Worm (Caenorhabditis elegans) whole organism, L4 larva: ENCODE results near the gene npr-7.

Source experiments
- F37D6.2 ChIP-seq: sonication (generic microtip); optimal IDR thresholded peaks from 2 replicates; lab custom pipeline; 2016; ENCODE audit warnings: mild to moderate bottlenecking, missing genetic modification characterization, missing compliant biosample characterization
- F49E8.2 ChIP-seq: sonication (generic microtip); optimal IDR thresholded peaks from 2 replicates; lab custom pipeline; 2016; ENCODE audit warnings: missing compliant biosample characterization, mild to moderate bottlenecking, missing genetic modification characterization, borderline replicate concordance
- ZK546.5 ChIP-seq, 2 experiments: sonication (generic microtip); optimal IDR thresholded peaks; 2 replicates each; lab custom pipeline; 2017; ENCODE audit warnings: missing biosample characterization in 2 of 2, missing genetic modification characterization in 2 of 2
- aha-1 ChIP-seq: fragments of 150-350 bp; peaks from one replicate; lab custom pipeline; 2014; ENCODE audit warnings: missing biosample characterization, missing genetic modification characterization
- arid-1 ChIP-seq: fragments of 200-800 bp; sonication (Bioruptor generic); conservative IDR thresholded peaks from 2 replicates; pipeline ENCODE4 v1.3.6; 2022; ENCODE audit warnings: missing genetic modification reagents, missing genetic modification characterization, missing compliant biosample characterization
- ceh-28 ChIP-seq: fragments of 150-350 bp; optimal IDR thresholded peaks from 2 replicates; lab custom pipeline; 2014; ENCODE audit warnings: missing biosample characterization, missing genetic modification reagents, missing genetic modification characterization
- ceh-32 ChIP-seq: sonication (generic microtip); optimal IDR thresholded peaks from 2 replicates; lab custom pipeline; 2016; ENCODE audit warnings: mild to moderate bottlenecking, missing genetic modification characterization, missing compliant biosample characterization; ENCODE audit not compliant: poor library complexity
- ceh-44 ChIP-seq: fragments of 200-800 bp; sonication (Bioruptor generic); IDR thresholded peaks from 2 replicates; pipeline ENCODE4 v1.3.6; 2022; ENCODE audit warnings: missing genetic modification reagents, missing genetic modification characterization, missing compliant biosample characterization
- ctbp-1 ChIP-seq: fragments of 200-800 bp; sonication (Bioruptor generic); IDR thresholded peaks from 2 replicates; pipeline ENCODE4 v1.3.6; 2022; ENCODE audit warnings: missing genetic modification reagents, missing genetic modification characterization, missing compliant biosample characterization
- daf-12 ChIP-seq: fragments of 150-350 bp; optimal IDR thresholded peaks from 2 replicates; lab custom pipeline; 2014; ENCODE audit warnings: missing biosample characterization, missing genetic modification reagents, missing genetic modification characterization
- dmd-6 ChIP-seq: fragments of 200-800 bp; sonication (Bioruptor generic); IDR thresholded peaks from 2 replicates; pipeline ENCODE4 v1.3.6; 2022; ENCODE audit warnings: missing genetic modification reagents, missing genetic modification characterization, missing compliant biosample characterization
- dmd-9 ChIP-seq: fragments of 200-800 bp; sonication (Bioruptor generic); IDR thresholded peaks from 2 replicates; pipeline ENCODE4 v1.3.6; 2022; ENCODE audit warnings: missing genetic modification reagents, missing genetic modification characterization, missing compliant biosample characterization
- egl-27 ChIP-seq: sonication (generic microtip); optimal IDR thresholded peaks from 3 replicates; lab custom pipeline; 2017; ENCODE audit warnings: missing biosample characterization, missing genetic modification reagents, missing genetic modification characterization
- egl-43 ChIP-seq: fragments of 200-800 bp; sonication (Bioruptor generic); IDR thresholded peaks from 2 replicates; pipeline ENCODE4 v1.3.6; 2022; ENCODE audit warnings: missing genetic modification reagents, missing genetic modification characterization, missing compliant biosample characterization
- fkh-10 ChIP-seq: fragments of 150-350 bp; optimal IDR thresholded peaks from 2 replicates; lab custom pipeline; 2014; ENCODE audit warnings: missing biosample characterization, missing genetic modification reagents, missing genetic modification characterization
- fos-1 ChIP-seq: fragments of 150-350 bp; optimal IDR thresholded peaks from 2 replicates; lab custom pipeline; 2014; ENCODE audit warnings: missing biosample characterization, missing genetic modification characterization
- hlh-30 ChIP-seq: sonication (generic microtip); optimal IDR thresholded peaks from 2 replicates; lab custom pipeline; 2017; ENCODE audit warnings: antibody characterized with exemption, mild to moderate bottlenecking, missing genetic modification characterization, missing compliant biosample characterization; ENCODE audit not compliant: insufficient read depth
- hmg-1.1 ChIP-seq: fragments of 200-800 bp; sonication (Bioruptor generic); IDR thresholded peaks from 2 replicates; pipeline ENCODE4 v1.3.6; 2022; ENCODE audit warnings: missing genetic modification reagents, missing genetic modification characterization, missing compliant biosample characterization
- jun-1 ChIP-seq: fragments of 150-350 bp; optimal IDR thresholded peaks from 2 replicates; lab custom pipeline; 2014; ENCODE audit warnings: missing biosample characterization, missing genetic modification reagents, missing genetic modification characterization
- lim-7 ChIP-seq: fragments of 200-800 bp; sonication (Bioruptor generic); IDR thresholded peaks from 2 replicates; pipeline ENCODE4 v1.3.6; 2022; ENCODE audit warnings: missing genetic modification characterization, missing compliant biosample characterization
- lsy-2 ChIP-seq, 2 experiments: fragments of 150-350 bp in 1 of 2; sonication (generic microtip) in 1 of 2; optimal IDR thresholded peaks; 2 replicates each; lab custom pipeline; 2014 to 2017; ENCODE audit warnings: missing biosample characterization in 2 of 2, missing genetic modification characterization in 2 of 2
- madf-5 ChIP-seq, 2 experiments: fragments of 200-800 bp; sonication (Bioruptor generic); IDR thresholded peaks; 2 replicates each; pipeline ENCODE4 v1.3.6; 2022; ENCODE audit warnings: missing compliant biosample characterization in 2 of 2, missing genetic modification characterization in 2 of 2
- mdl-1 ChIP-seq, 2 experiments: fragments of 150-350 bp in 1 of 2; sonication (generic microtip) in 1 of 2; optimal IDR thresholded peaks; 2 replicates each; lab custom pipeline; 2014 to 2017; ENCODE audit warnings: missing biosample characterization in 2 of 2, missing genetic modification characterization in 2 of 2
- mep-1 ChIP-seq: fragments of 150-350 bp; sonication (generic microtip); optimal IDR thresholded peaks from 3 replicates; lab custom pipeline; 2014; ENCODE audit warnings: missing biosample characterization, missing genetic modification characterization
- mxl-2 ChIP-seq: fragments of 200-800 bp; sonication (Bioruptor generic); conservative IDR thresholded peaks from 2 replicates; pipeline ENCODE4 v1.3.6; 2022; ENCODE audit warnings: missing genetic modification reagents, missing genetic modification characterization, missing compliant biosample characterization
- mxl-3 ChIP-seq: fragments of 200-800 bp; sonication (Bioruptor generic); optimal IDR thresholded peaks from 2 replicates; lab custom pipeline; 2018; ENCODE audit warnings: mild to moderate bottlenecking, missing genetic modification characterization, missing compliant biosample characterization
- nhr-10 ChIP-seq: fragments of 150-350 bp; optimal IDR thresholded peaks from 2 replicates; lab custom pipeline; 2014; ENCODE audit warnings: missing biosample characterization, missing genetic modification characterization
- nhr-111 ChIP-seq: fragments of 200-800 bp; sonication (Bioruptor generic); optimal IDR thresholded peaks from 2 replicates; lab custom pipeline; 2018; ENCODE audit warnings: mild to moderate bottlenecking, missing genetic modification characterization, missing compliant biosample characterization
- nhr-28 ChIP-seq: fragments of 150-350 bp; optimal IDR thresholded peaks from 2 replicates; lab custom pipeline; 2014; ENCODE audit warnings: missing biosample characterization, missing genetic modification characterization
- nhr-41 ChIP-seq: fragments of 200-800 bp; sonication (Bioruptor generic); IDR thresholded peaks from 2 replicates; pipeline ENCODE4 v1.3.6; 2022; ENCODE audit warnings: missing genetic modification reagents, missing genetic modification characterization, missing compliant biosample characterization
- nhr-42 ChIP-seq: fragments of 200-800 bp; sonication (Bioruptor generic); IDR thresholded peaks from 2 replicates; pipeline ENCODE4 v1.3.6; 2022; ENCODE audit warnings: missing genetic modification characterization, missing compliant biosample characterization
- nhr-6 ChIP-seq: fragments of 150-350 bp; optimal IDR thresholded peaks from 2 replicates; lab custom pipeline; 2014; ENCODE audit warnings: missing biosample characterization, missing genetic modification characterization
- nhr-76 ChIP-seq: fragments of 150-350 bp; optimal IDR thresholded peaks from 2 replicates; lab custom pipeline; 2014; ENCODE audit warnings: missing biosample characterization, missing genetic modification characterization
- nhr-77 ChIP-seq: fragments of 150-350 bp; optimal IDR thresholded peaks from 2 replicates; lab custom pipeline; 2014; ENCODE audit warnings: missing biosample characterization, missing genetic modification characterization
- pha-4 ChIP-seq, 2 experiments: fragments of 150-350 bp in 1 of 2; fragments of 200-800 bp in 1 of 2; sonication (Bioruptor generic) in 1 of 2; IDR thresholded peaks in 1 of 2; optimal IDR thresholded peaks in 1 of 2; 2 replicates each; pipeline versions ENCODE4 v1.3.6 to Lab custom; 2014 to 2022; ENCODE audit warnings: missing genetic modification characterization in 2 of 2, missing genetic modification reagents in 2 of 2, missing biosample characterization in 1 of 2, missing compliant biosample characterization in 1 of 2
- rbr-2 ChIP-seq: sonication (generic microtip); optimal IDR thresholded peaks from 2 replicates; lab custom pipeline; 2016; ENCODE audit warnings: missing genotype, missing genetic modification characterization, missing compliant biosample characterization
- unc-130 ChIP-seq: sonication (generic microtip); optimal IDR thresholded peaks from 2 replicates; lab custom pipeline; 2016; ENCODE audit warnings: missing genetic modification reagents, missing genetic modification characterization, missing compliant biosample characterization
- unc-62 ChIP-seq, 3 experiments: fragments of 150-350 bp in 1 of 3; sonication (generic microtip); optimal IDR thresholded peaks in 2 of 3; peaks in 1 of 3; 1 replicate in 1 of 3; 2 replicates in 2 of 3; lab custom pipeline; 2014 to 2017; ENCODE audit warnings: missing biosample characterization in 3 of 3, missing genetic modification characterization in 3 of 3, missing genetic modification reagents in 3 of 3, missing genotype in 1 of 3

npr-7 gene

DNA sequence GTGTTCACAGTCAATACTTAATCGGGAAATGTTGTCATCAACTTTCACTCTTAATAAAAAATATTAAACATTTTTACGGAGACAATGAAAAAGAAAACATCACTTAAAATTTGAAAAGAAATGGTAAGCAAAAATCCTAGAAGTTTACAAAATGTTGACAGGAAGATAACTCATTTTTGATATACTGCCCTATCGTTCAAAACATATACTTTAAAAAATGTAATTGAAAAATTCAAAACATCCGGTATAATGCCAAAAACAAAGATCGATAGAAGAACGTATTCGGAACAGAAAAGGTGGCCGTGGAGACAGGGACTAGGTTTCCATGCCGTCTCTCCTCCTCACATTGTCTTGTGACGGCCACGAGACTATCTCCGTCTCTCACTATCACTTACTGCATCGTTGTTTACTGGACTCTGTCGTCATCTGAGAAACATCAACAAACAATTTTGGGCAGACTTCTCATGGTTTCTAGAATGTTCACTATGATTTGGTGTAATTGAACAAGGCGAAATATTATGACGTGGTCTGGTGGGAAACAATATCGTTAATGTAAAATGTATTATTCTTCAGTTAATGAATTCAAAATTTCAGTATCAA, 28.5 kb upstream of the npr-7 start, which contains the start of gene oga-1 (continued):
- TF ChIP-seq madf-5 (GFP tag; IDR thresholded peaks at IDR 0.05; lab: Robert Waterston, UW) = no peak
- TF ChIP-seq nhr-6 (tag; lab: Kevin White, UChicago) = peak; percentile 87

DNA sequence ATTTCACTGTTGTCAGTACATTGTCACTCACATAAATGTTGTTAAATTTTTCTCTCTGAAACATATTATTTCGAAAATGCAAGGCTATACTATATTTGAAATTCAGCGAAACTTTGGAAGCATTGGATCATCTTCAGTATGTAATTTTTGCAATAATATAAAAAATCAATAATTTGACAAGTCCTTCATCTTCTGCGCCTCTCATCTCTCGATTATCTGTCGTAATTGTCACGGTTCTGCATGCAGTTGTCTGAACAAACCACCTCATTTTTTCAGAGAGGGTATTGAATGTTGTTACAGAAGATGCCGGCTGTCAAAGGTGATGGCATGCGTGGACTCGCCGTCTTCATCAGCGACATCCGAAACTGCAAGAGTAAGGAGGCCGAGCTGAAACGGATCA, 19.4 kb upstream of the npr-7 start, which contains the start of gene apa-2:
TSS of gene apa-2 (plus strand) at position 301 of the 400 bp plus-strand sequence.
- no peak for TF ChIP-seq daf-12 (tag; lab: Kevin White, UChicago)
- no peak for TF ChIP-seq nhr-10
- TF ChIP-seq F49E8.2 (tag; lab: Kevin White, UChicago) = no peak
- no peak for TF ChIP-seq pha-4 (GFP tag; IDR thresholded peaks at IDR 0.05; lab: Robert Waterston, UW)
- no peak for TF ChIP-seq pha-4 (tag; optimal IDR thresholded peaks at IDR 0.05; lab: Kevin White, UChicago)
- TF ChIP-seq ceh-44 (GFP tag; lab: Robert Waterston, UW) = no peak
- TF ChIP-seq nhr-41 (GFP tag; lab: Robert Waterston, UW) = no peak
- no peak for TF ChIP-seq nhr-76

DNA sequence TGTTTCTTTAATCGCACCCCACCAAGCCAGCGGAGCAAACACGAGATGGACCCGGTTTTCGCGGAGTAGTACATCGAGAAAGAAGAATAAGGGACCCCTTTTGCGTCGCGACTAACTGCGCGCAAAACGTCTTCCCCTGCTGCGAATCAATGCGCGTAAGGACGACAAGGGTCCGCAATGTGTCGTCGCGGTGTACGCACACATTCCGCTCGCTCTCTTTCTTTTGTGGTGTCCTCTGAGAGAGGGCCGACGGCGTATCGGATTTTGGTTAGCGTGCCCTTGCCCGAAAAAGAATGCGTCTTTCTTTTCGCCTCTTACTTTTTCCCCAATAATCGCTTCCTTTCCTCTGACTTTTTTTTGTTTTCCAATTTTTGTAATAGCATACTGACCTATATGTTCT, 18.9 kb upstream of the npr-7 start:
- TF ChIP-seq ZK546.5 (tag; optimal IDR thresholded peaks at IDR 0.05; lab: Kevin White, UChicago) = no peak
- no peak for TF ChIP-seq unc-130
- peak; percentile 36 for TF ChIP-seq fkh-10 (GFP tag; lab: Kevin White, UChicago)
- TF ChIP-seq mdl-1 (tag; optimal IDR thresholded peaks at IDR 0.05; lab: Kevin White, UChicago) = peak in 1 of 2 experiments; percentile 79
- TF ChIP-seq ceh-32 (tag; lab: Kevin White, UChicago) = no peak
- TF ChIP-seq madf-5 (GFP tag; IDR thresholded peaks at IDR 0.05; lab: Robert Waterston, UW) = 0 out of 4 replicates have a peak, but pooled peaks of 1 of the 2 experiments have one; percentile 58
- peak; percentile 91 for TF ChIP-seq aha-1
- no peak for TF ChIP-seq mxl-2 (GFP tag; lab: Robert Waterston, UW)
- TF ChIP-seq lim-7 (GFP tag; lab: Robert Waterston, UW) = 0 out of 2 replicates have a peak, but pooled peaks have one; percentile 23
- no peak for TF ChIP-seq jun-1
- TF ChIP-seq nhr-28 (tag; lab: Kevin White, UChicago) = peak; percentile 38
- TF ChIP-seq mep-1 (tag; lab: Kevin White, UChicago) = peak; percentile 79
- TF ChIP-seq arid-1 = 0 out of 2 replicates have a peak, but pooled peaks have one; percentile 37
- peak; percentile 67 for TF ChIP-seq mxl-3 (GFP tag; lab: Kevin White, UChicago)
- peak; percentile 20 for TF ChIP-seq nhr-77 (tag; lab: Kevin White, UChicago)
- no peak for TF ChIP-seq dmd-9 (GFP tag; lab: Robert Waterston, UW)
- TF ChIP-seq hmg-1.1 (GFP tag; lab: Robert Waterston, UW) = peak; percentile 88
- TF ChIP-seq unc-62 (GFP tag; optimal IDR thresholded peaks at IDR 0.05 in 1 of 2; lab: Kevin White, UChicago) = peak in 1 of 2 experiments; percentile 73
- no peak for TF ChIP-seq unc-62 (tag; optimal IDR thresholded peaks at IDR 0.05; lab: Kevin White, UChicago)
- peak; percentile 77 for TF ChIP-seq hlh-30 (tag; lab: Kevin White, UChicago)
- no peak for TF ChIP-seq fos-1
- TF ChIP-seq dmd-6 = 0 out of 2 replicates have a peak, but pooled peaks have one; percentile 34
- TF ChIP-seq ceh-28 (tag; lab: Kevin White, UChicago) = peak; percentile 23
- peak; percentile 77; the same call in 1 of the 2 replicates for TF ChIP-seq nhr-42 (GFP tag; lab: Robert Waterston, UW)
- peak; percentile 53 for TF ChIP-seq F37D6.2 (tag; lab: Kevin White, UChicago)
- peak in 1 of 2 experiments; percentile 15 for TF ChIP-seq lsy-2 (tag; optimal IDR thresholded peaks at IDR 0.05; lab: Kevin White, UChicago)
- no peak for TF ChIP-seq egl-27 (tag; lab: Kevin White, UChicago)
- no peak for TF ChIP-seq egl-43 (GFP tag; lab: Robert Waterston, UW)
- peak; percentile 81 for TF ChIP-seq rbr-2 (tag; lab: Kevin White, UChicago)
- TF ChIP-seq ctbp-1 (GFP tag; lab: Robert Waterston, UW) = peak; percentile 84
- TF ChIP-seq nhr-111 (GFP tag; lab: Kevin White, UChicago) = no peak
